Fruit fly (Drosophila melanogaster) S2 (cell line): ENCODE results near the gene fz.

Source experiments
- CG8478 ChIP-seq: fragments of >200 bp; optimal IDR thresholded peaks from 2 replicates; lab custom pipeline; 2018
- CTCF ChIP-seq, 2 experiments: fragments of >200 bp; optimal IDR thresholded peaks; 2 replicates each; lab custom pipeline; 2018

- TF ChIP-seq CTCF (optimal IDR thresholded peaks at IDR 0.05; lab: Kevin White, UChicago) (peak; percentile 73 to 78), CG8478 (lab: Kevin White, UChicago) (no peak)
Measured at dm6 chr3L:14365440-14365839, 91.3 kb downstream of the fz start.
